Fruit fly (Drosophila melanogaster): ENCODE data around the gene east.

DNA sequence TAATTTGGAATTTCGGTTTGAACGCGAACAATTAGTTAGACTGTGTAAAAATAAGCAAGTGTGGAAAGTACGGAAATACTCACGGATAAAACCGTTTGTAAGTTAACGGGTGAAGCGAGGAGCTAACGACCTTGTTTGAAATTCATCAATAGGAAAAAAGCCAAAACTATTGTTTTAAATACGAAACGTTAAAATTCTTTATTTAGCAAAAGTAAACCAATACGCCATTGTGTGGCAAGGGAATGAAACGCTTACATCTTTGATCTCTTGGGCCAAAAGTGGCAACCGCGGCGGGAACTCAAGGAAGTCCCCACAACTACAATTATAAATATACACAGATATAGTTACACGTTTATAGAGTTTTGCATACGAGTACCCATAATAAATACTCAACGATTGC lies 55.6 kb downstream of the east start, which contains the start of gene CG14054:
- TF ChIP-seq CG8159 (tag; optimal IDR thresholded peaks at IDR 0.05) (no peak), fd96Ca (GFP tag; IDR thresholded peaks at IDR 0.05) (no peak)
